Worm (Caenorhabditis elegans) whole organism, early embryonic: ENCODE data around the gene T04C12.1.

Experiments
- F13C5.2 ChIP-seq: sonication (generic microtip); optimal IDR thresholded peaks from 2 replicates; lab custom pipeline; 2017; ENCODE audit warnings: mild to moderate bottlenecking, missing genetic modification characterization, inconsistent platforms, missing compliant biosample characterization
- ama-1 ChIP-seq: fragments of 150-350 bp; optimal IDR thresholded peaks from 2 replicates; lab custom pipeline; 2014
- hmg-4 ChIP-seq: fragments of 200-800 bp; sonication (Bioruptor generic); optimal IDR thresholded peaks from 2 replicates; lab custom pipeline; 2018; ENCODE audit warnings: mild to moderate bottlenecking, missing genetic modification characterization, missing compliant biosample characterization
- tbx-11 ChIP-seq: fragments of 200-800 bp; sonication (Bioruptor generic); IDR thresholded peaks from 2 replicates; pipeline ENCODE4 v1.3.6; 2022; ENCODE audit warnings: missing genetic modification characterization, missing compliant biosample characterization

ce11 chrV:11060239-11060984 lies 1.3 kb upstream of the T04C12.1 start, which contains the start of gene T04C12.11:
- TF ChIP-seq tbx-11 (GFP tag; lab: Robert Waterston, UW) (no peak), ama-1 (lab: Kevin White, UChicago) (no peak), hmg-4 (GFP tag; lab: Kevin White, UChicago) (no peak), F13C5.2 (tag; lab: Kevin White, UChicago) (no peak)
